Worm (Caenorhabditis elegans) whole organism, L3 larva: ENCODE measurements around the gene B0554.1.

Source experiments
- egl-27 ChIP-seq: sonication (generic microtip); optimal IDR thresholded peaks from 4 replicates; lab custom pipeline; 2017; ENCODE audit warnings: missing biosample characterization, missing genetic modification reagents, missing genetic modification characterization
- fkh-10 ChIP-seq: sonication (generic microtip); optimal IDR thresholded peaks from 2 replicates; lab custom pipeline; 2017; ENCODE audit warnings: missing biosample characterization, missing genetic modification reagents, missing genetic modification characterization
- lin-39 ChIP-seq: fragments of 150-350 bp; optimal IDR thresholded peaks from 2 replicates; lab custom pipeline; 2018; ENCODE audit warnings: missing biosample characterization, missing genetic modification reagents, missing genetic modification characterization
- lsy-12 ChIP-seq: sonication (generic microtip); optimal IDR thresholded peaks from 2 replicates; lab custom pipeline; 2016; ENCODE audit warnings: mild to moderate bottlenecking, missing genetic modification characterization, missing compliant biosample characterization
- nfya-1 ChIP-seq: sonication (generic microtip); optimal IDR thresholded peaks from 2 replicates; lab custom pipeline; 2017; ENCODE audit warnings: missing genetic modification characterization, mild to moderate bottlenecking, missing compliant biosample characterization, antibody characterized with exemption, moderate library complexity; ENCODE audit not compliant: insufficient read depth
- nhr-12 ChIP-seq: fragments of 150-350 bp; optimal IDR thresholded peaks from 2 replicates; lab custom pipeline; 2014; ENCODE audit warnings: missing biosample characterization, missing genetic modification characterization
- nhr-237 ChIP-seq: fragments of 150-350 bp; optimal IDR thresholded peaks from 2 replicates; lab custom pipeline; 2014; ENCODE audit warnings: missing biosample characterization, missing genetic modification characterization
- nhr-25 ChIP-seq: sonication (generic microtip); optimal IDR thresholded peaks from 2 replicates; lab custom pipeline; 2017; ENCODE audit warnings: missing biosample characterization, missing genetic modification characterization
- nhr-28 ChIP-seq: fragments of 150-350 bp; optimal IDR thresholded peaks from 2 replicates; lab custom pipeline; 2014; ENCODE audit warnings: missing biosample characterization, missing genetic modification characterization
- unc-62 ChIP-seq: fragments of 150-350 bp; sonication (generic microtip); optimal IDR thresholded peaks from 4 replicates; lab custom pipeline; 2014; ENCODE audit warnings: missing biosample characterization, missing genetic modification reagents, missing genetic modification characterization
- ztf-11 ChIP-seq: fragments of 150-350 bp; optimal IDR thresholded peaks from 2 replicates; lab custom pipeline; 2014; ENCODE audit warnings: missing biosample characterization, missing genetic modification characterization

ce11 chrV:388397-388796, 49.8 kb upstream of the B0554.1 start, which contains the start of gene ZK6.6:
- no peak for TF ChIP-seq fkh-10 (GFP tag; lab: Kevin White, UChicago)
- TF ChIP-seq nfya-1 (tag; lab: Kevin White, UChicago) = no peak
- no peak for TF ChIP-seq ztf-11 (tag; lab: Kevin White, UChicago)
- TF ChIP-seq lsy-12 (tag; lab: Kevin White, UChicago) = no peak
- TF ChIP-seq unc-62 = no peak
- TF ChIP-seq nhr-28 (tag; lab: Kevin White, UChicago) = no peak
- no peak for TF ChIP-seq nhr-12 (tag; lab: Kevin White, UChicago)
- TF ChIP-seq nhr-237 (tag; lab: Kevin White, UChicago) = no peak
- TF ChIP-seq nhr-25 (tag; lab: Kevin White, UChicago) = no peak
- TF ChIP-seq egl-27 (tag; lab: Kevin White, UChicago) = no peak
- no peak for TF ChIP-seq lin-39 (tag; lab: Kevin White, UChicago)
